Fruit fly (Drosophila melanogaster): Measurements from ENCODE around the gene eIF3g1.

Gene eIF3g1

DNA sequence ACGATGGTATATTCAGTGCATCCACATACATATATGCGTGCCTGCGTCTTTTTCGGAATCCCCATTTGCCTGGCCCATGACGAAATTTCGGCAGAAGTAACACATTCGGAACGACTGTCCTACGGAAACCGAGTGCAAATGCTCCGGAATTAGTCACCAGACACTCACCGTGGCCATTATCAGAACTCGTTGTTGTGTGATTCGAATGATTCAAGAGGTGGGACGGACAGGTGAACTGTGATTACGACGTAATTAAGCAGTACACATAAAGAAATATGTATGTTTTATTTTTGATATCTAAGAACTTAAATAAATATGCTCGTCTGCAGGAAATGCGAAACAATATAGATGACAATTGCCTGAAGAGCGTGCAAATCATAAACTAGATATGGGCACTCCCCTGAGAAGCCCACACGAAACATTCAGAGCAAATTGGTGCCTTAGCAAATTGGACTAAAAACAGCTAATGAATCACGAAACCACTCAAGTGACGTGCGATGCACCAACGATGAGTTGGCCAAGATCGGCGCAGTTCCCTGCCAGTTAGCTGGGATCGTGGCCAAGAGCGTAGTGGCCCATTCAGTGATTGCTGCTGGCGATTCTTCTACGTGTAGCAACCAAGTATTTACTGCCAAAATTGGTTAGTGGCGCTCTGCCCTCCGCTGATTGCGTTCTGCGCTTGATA is 18.7 kb downstream of the eIF3g1 start (continued):
- peak; percentile 34 for TF ChIP-seq CG13424 (tag; optimal IDR thresholded peaks at IDR 0.05)
- peak; percentile 23 for TF ChIP-seq CG34376 (GFP tag; optimal IDR thresholded peaks at IDR 0.05)
- TF ChIP-seq Ets65A (GFP tag): peak; percentile 80
- no peak for TF ChIP-seq ash1 (GFP tag; optimal IDR thresholded peaks at IDR 0.05)
- TF ChIP-seq so (GFP tag; IDR thresholded peaks at IDR 0.05): no peak
- peak; percentile 72 for TF ChIP-seq Meics (GFP tag; optimal IDR thresholded peaks at IDR 0.05)
- peak; percentile 9 for TF ChIP-seq Nf-YC (tag; optimal IDR thresholded peaks at IDR 0.05)
- no peak for TF ChIP-seq CG2116 (GFP tag; optimal IDR thresholded peaks at IDR 0.05)
- TF ChIP-seq CTCF (GFP tag; optimal IDR thresholded peaks at IDR 0.05): no peak
- no peak for TF ChIP-seq ato (GFP tag; IDR thresholded peaks at IDR 0.05; ENCODE audit: partially characterized antibody)
- no peak for TF ChIP-seq cato (GFP tag; optimal IDR thresholded peaks at IDR 0.05; ENCODE audit: borderline replicate concordance)
- TF ChIP-seq CG15514 (GFP tag; optimal IDR thresholded peaks at IDR 0.05): peak; percentile 27
- TF ChIP-seq Fer1 (GFP tag; optimal IDR thresholded peaks at IDR 0.05): peak; percentile 39
- TF ChIP-seq CG2678 (tag; optimal IDR thresholded peaks at IDR 0.05): peak; percentile 74
- TF ChIP-seq dpn (GFP tag; optimal IDR thresholded peaks at IDR 0.05): peak; percentile 9 to 37
- peak; percentile 34 for TF ChIP-seq corto (GFP tag; optimal IDR thresholded peaks at IDR 0.05)
- TF ChIP-seq Mes4 (GFP tag; optimal IDR thresholded peaks at IDR 0.05): no peak
- TF ChIP-seq cg (GFP tag; optimal IDR thresholded peaks at IDR 0.05): no peak
- TF ChIP-seq CG9437 (GFP tag; optimal IDR thresholded peaks at IDR 0.05): peak; percentile 31
- no peak for TF ChIP-seq CG8281 (tag; optimal IDR thresholded peaks at IDR 0.05)
- peak; percentile 59 for TF ChIP-seq grau (tag; optimal IDR thresholded peaks at IDR 0.05)
- TF ChIP-seq CG9215 (GFP tag; IDR thresholded peaks at IDR 0.05): 0 out of 2 replicates have a peak, but pooled peaks have one; percentile 38
- 0 out of 2 replicates have a peak, but pooled peaks have one; percentile 22 for TF ChIP-seq Adf1 (GFP tag; IDR thresholded peaks at IDR 0.05)
- peak; percentile 46 for TF ChIP-seq gem (tag; optimal IDR thresholded peaks at IDR 0.05)
- TF ChIP-seq yki (optimal IDR thresholded peaks at IDR 0.05): no peak
- TF ChIP-seq Antp (GFP tag; optimal IDR thresholded peaks at IDR 0.05): peak; percentile 19
- TF ChIP-seq CG18599 (GFP tag; optimal IDR thresholded peaks at IDR 0.05): peak; percentile 73
- peak in 1 of 2 experiments; percentile 48 for TF ChIP-seq Hr51 (GFP tag; optimal IDR thresholded peaks at IDR 0.05)
- peak; percentile 56; the same call in 2 of the 3 replicates for TF ChIP-seq dysf (GFP tag; IDR thresholded peaks at IDR 0.05)
- peak; percentile 29 for TF ChIP-seq nmo (GFP tag; optimal IDR thresholded peaks at IDR 0.05)
- TF ChIP-seq phol (tag; optimal IDR thresholded peaks at IDR 0.05): peak; percentile 6
- peak; percentile 38; the same call in 1 of the 2 replicates for TF ChIP-seq CG9932 (GFP tag; IDR thresholded peaks at IDR 0.05)
- TF ChIP-seq danr (GFP tag; IDR thresholded peaks at IDR 0.05): no peak
- TF ChIP-seq grn (GFP tag; optimal IDR thresholded peaks at IDR 0.05): no peak
- TF ChIP-seq CG15269 (tag; optimal IDR thresholded peaks at IDR 0.05): peak; percentile 63
- peak; percentile 56 for TF ChIP-seq Hmr (GFP tag; optimal IDR thresholded peaks at IDR 0.05)
- TF ChIP-seq Pdp1 (GFP tag; optimal IDR thresholded peaks at IDR 0.05): peak; percentile 7 to 35
- TF ChIP-seq Dll (GFP tag; IDR thresholded peaks at IDR 0.05; ENCODE audit: partially characterized antibody): no peak
- TF ChIP-seq NfI (GFP tag; optimal IDR thresholded peaks at IDR 0.05): peak; percentile 35
- 0 out of 2 replicates have a peak, but pooled peaks have one; percentile 24 for TF ChIP-seq CG14441 (GFP tag; IDR thresholded peaks at IDR 0.05)
- no peak for TF ChIP-seq Oaz (GFP tag; IDR thresholded peaks at IDR 0.05)
- TF ChIP-seq CG17361 (GFP tag; IDR thresholded peaks at IDR 0.05): peak; percentile 54; the same call in 2 of the 3 replicates
- peak; percentile 5 for TF ChIP-seq CG6683 (GFP tag; optimal IDR thresholded peaks at IDR 0.05)
- no peak for TF ChIP-seq bigmax (GFP tag; optimal IDR thresholded peaks at IDR 0.05)
- peak; percentile 57 for TF ChIP-seq CG9727 (GFP tag; optimal IDR thresholded peaks at IDR 0.05)
- TF ChIP-seq CG17612 (GFP tag; IDR thresholded peaks at IDR 0.05): 0 out of 2 replicates have a peak, but pooled peaks have one; percentile 32
- TF ChIP-seq CG7271 (tag; optimal IDR thresholded peaks at IDR 0.05): no peak
- no peak for TF ChIP-seq CG4617 (GFP tag; optimal IDR thresholded peaks at IDR 0.05; ENCODE audit: borderline replicate concordance)
- TF ChIP-seq fu2 (GFP tag; optimal IDR thresholded peaks at IDR 0.05): peak; percentile 3
